Fruit fly (Drosophila melanogaster) whole organism, prepupa: ENCODE data around the gene CG18507.

Experiments
- CG10669 ChIP-seq: fragments of 200-800 bp; sonication (Bioruptor generic); optimal IDR thresholded peaks from 3 replicates; lab custom pipeline; 2018; ENCODE audit warnings: missing biosample characterization, mild to moderate bottlenecking, missing genetic modification characterization, moderate library complexity
- CG1621 ChIP-seq: fragments of 200-800 bp; sonication (Bioruptor generic); optimal IDR thresholded peaks from 3 replicates; lab custom pipeline; 2018; ENCODE audit warnings: missing biosample characterization, mild to moderate bottlenecking, missing genetic modification characterization
- CG16779 ChIP-seq: fragments of 200-800 bp; sonication (Bioruptor generic); optimal IDR thresholded peaks from 3 replicates; lab custom pipeline; 2017; ENCODE audit warnings: missing biosample characterization, mild to moderate bottlenecking, missing genetic modification characterization
- CG31627 ChIP-seq: fragments of 200-800 bp; sonication (Bioruptor generic); optimal IDR thresholded peaks from 3 replicates; lab custom pipeline; 2016; ENCODE audit warnings: missing biosample characterization, missing genetic modification characterization
- CG32006 ChIP-seq: fragments of 200-800 bp; sonication (Bioruptor generic); optimal IDR thresholded peaks from 3 replicates; lab custom pipeline; 2017; ENCODE audit warnings: missing biosample characterization, mild to moderate bottlenecking, missing genetic modification characterization
- CG34406 ChIP-seq: fragments of 200-800 bp; sonication (Bioruptor generic); optimal IDR thresholded peaks from 3 replicates; lab custom pipeline; 2016; ENCODE audit warnings: missing biosample characterization, missing genetic modification characterization
- CG3919 ChIP-seq: fragments of 200-800 bp; sonication (Bioruptor generic); optimal IDR thresholded peaks from 3 replicates; lab custom pipeline; 2016; ENCODE audit warnings: missing biosample characterization, missing genetic modification characterization
- CG6163 ChIP-seq: fragments of 200-800 bp; sonication (Bioruptor generic); IDR thresholded peaks from 3 replicates; pipeline ENCODE4 v1.3.6; 2022; ENCODE audit warnings: missing biosample characterization, missing genetic modification characterization
- CG6276 ChIP-seq: fragments of 200-800 bp; sonication (Bioruptor generic); optimal IDR thresholded peaks from 2 replicates; lab custom pipeline; 2017; ENCODE audit warnings: missing biosample characterization, mild to moderate bottlenecking, missing genetic modification characterization
- CG6808 ChIP-seq: fragments of 200-800 bp; sonication (Bioruptor generic); optimal IDR thresholded peaks from 3 replicates; lab custom pipeline; 2017; ENCODE audit warnings: missing biosample characterization, missing genetic modification characterization, mild to moderate bottlenecking, moderate library complexity, missing genetic modification reagents
- CG8119 ChIP-seq: fragments of 200-800 bp; sonication (Bioruptor generic); IDR thresholded peaks from 3 replicates; pipeline ENCODE4 v1.3.6; 2022; ENCODE audit warnings: missing biosample characterization, missing genetic modification characterization
- CG8319 ChIP-seq: fragments of 200-800 bp; sonication (Bioruptor generic); optimal IDR thresholded peaks from 3 replicates; lab custom pipeline; 2016; ENCODE audit warnings: missing biosample characterization, missing genetic modification characterization
- Ets96B ChIP-seq: fragments of 200-800 bp; optimal IDR thresholded peaks from 2 replicates; lab custom pipeline; 2019; ENCODE audit warnings: missing biosample characterization, mild to moderate bottlenecking, missing genetic modification characterization, moderate library complexity
- Gug ChIP-seq: fragments of 200-800 bp; sonication (Bioruptor generic); IDR thresholded peaks from 2 replicates; pipeline ENCODE4 v1.3.6; 2022; ENCODE audit warnings: missing biosample characterization, missing genetic modification characterization
- Hr4 ChIP-seq: fragments of 200-800 bp; sonication (Bioruptor generic); optimal IDR thresholded peaks from 3 replicates; lab custom pipeline; 2016; ENCODE audit warnings: missing biosample characterization, missing genetic modification characterization
- achi ChIP-seq: fragments of 200-800 bp; sonication (Bioruptor generic); optimal IDR thresholded peaks from 3 replicates; lab custom pipeline; 2016; ENCODE audit warnings: missing biosample characterization, missing genetic modification characterization
- eg ChIP-seq: fragments of 200-800 bp; sonication (Bioruptor generic); IDR thresholded peaks from 3 replicates; pipeline ENCODE4 v1.3.6; 2022; ENCODE audit warnings: missing biosample characterization, missing genetic modification characterization
- esn ChIP-seq: fragments of 200-800 bp; sonication (Bioruptor generic); optimal IDR thresholded peaks from 2 replicates; lab custom pipeline; 2016; ENCODE audit warnings: missing biosample characterization, mild to moderate bottlenecking, missing genetic modification characterization, moderate library complexity
- net ChIP-seq: fragments of 200-800 bp; sonication (Bioruptor generic); optimal IDR thresholded peaks from 3 replicates; lab custom pipeline; 2016; ENCODE audit warnings: missing biosample characterization, missing genetic modification characterization
- pdm3 ChIP-seq: fragments of 200-800 bp; sonication (Bioruptor generic); optimal IDR thresholded peaks from 3 replicates; lab custom pipeline; 2016; ENCODE audit warnings: missing biosample characterization, missing genetic modification characterization
- vri ChIP-seq: fragments of 200-800 bp; sonication (Bioruptor generic); optimal IDR thresholded peaks from 3 replicates; lab custom pipeline; 2016; ENCODE audit warnings: missing biosample characterization, mild to moderate bottlenecking, missing genetic modification characterization

CG18507 gene

DNA sequence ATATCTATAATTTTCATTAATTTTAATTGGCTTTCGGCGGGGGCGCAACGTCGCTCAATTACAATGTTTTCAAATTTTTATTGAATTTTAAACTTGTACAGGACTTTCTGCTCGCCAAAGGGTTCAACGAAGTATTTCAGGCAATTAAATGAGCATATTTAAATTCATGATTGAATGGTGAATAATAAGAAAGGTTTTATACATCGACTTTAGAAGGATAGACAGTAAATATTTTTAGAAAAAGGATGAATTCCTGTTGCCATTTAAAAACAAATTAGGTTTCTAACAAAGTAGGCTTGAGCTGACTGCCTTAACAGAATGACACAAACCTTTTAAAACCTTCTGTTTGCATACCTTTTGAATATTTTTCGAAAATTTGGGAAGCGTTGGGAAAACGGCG is 42.6 kb downstream of the CG18507 start, which contains the start of gene Gpo3:
TSS of gene Gpo3 (plus strand) at position 301 of the 400 bp plus-strand sequence.
- no peak for TF ChIP-seq pdm3 (GFP tag; lab: Kevin White, UChicago)
- TF ChIP-seq vri (GFP tag; lab: Kevin White, UChicago), result no peak
- no peak for TF ChIP-seq CG1621 (tag; lab: Kevin White, UChicago)
- TF ChIP-seq CG8319, result no peak
- TF ChIP-seq CG8119 (GFP tag; lab: Robert Waterston, UW), result no peak
- TF ChIP-seq CG32006 (GFP tag; lab: Kevin White, UChicago), result no peak
- no peak for TF ChIP-seq CG6276 (GFP tag; lab: Kevin White, UChicago)
- TF ChIP-seq CG34406 (GFP tag; lab: Kevin White, UChicago), result no peak
- TF ChIP-seq CG3919 (GFP tag; lab: Kevin White, UChicago), result no peak
- no peak for TF ChIP-seq esn (GFP tag; lab: Kevin White, UChicago)
- no peak for TF ChIP-seq net (GFP tag; lab: Kevin White, UChicago)
- no peak for TF ChIP-seq CG6808 (GFP tag; lab: Kevin White, UChicago)
- TF ChIP-seq achi (GFP tag; lab: Kevin White, UChicago), result no peak
- no peak for TF ChIP-seq Gug
- no peak for TF ChIP-seq CG6163 (GFP tag; lab: Robert Waterston, UW)
- TF ChIP-seq eg (GFP tag; lab: Robert Waterston, UW), result no peak
- TF ChIP-seq Ets96B, result no peak
- TF ChIP-seq CG31627, result no peak

DNA sequence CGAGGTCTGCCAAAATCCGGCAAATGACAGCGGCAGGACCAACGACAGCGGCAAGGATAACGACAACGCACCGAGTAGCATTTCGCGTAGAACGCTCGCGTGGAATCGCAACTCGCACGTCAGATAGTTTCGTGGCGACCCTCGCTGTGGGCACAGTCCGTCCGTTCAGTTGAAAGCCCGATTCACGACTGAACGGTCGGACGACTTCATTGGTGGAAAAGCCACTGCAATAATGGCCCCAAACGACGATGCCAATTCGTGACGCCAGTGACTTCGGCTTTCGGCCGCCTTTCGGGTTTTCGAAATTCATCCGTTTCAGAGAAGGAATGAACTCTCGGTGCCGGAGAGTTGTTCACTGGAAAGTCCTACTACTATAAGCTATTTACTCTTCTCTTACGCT is 51.8 kb downstream of the CG18507 start, which contains the start of gene DIP-kappa:
TSS of gene DIP-kappa (minus strand) at position 200 of the 400 bp plus-strand sequence.
- TF ChIP-seq Hr4 (GFP tag; lab: Kevin White, UChicago), result no peak
- no peak for TF ChIP-seq CG16779 (tag; lab: Kevin White, UChicago)
- no peak for TF ChIP-seq net (GFP tag; lab: Kevin White, UChicago)
- no peak for TF ChIP-seq CG10669
